Fruit fly (Drosophila melanogaster) whole organism, adult: ENCODE data around the gene CG44008.
A peak's percentile ranks its signal among the peaks of the same experiment; 100 is the strongest.

Experiments
- CG11617 ChIP-seq: fragments of 200-800 bp; sonication (Bioruptor generic); optimal IDR thresholded peaks from 2 replicates; lab custom pipeline; 2017; ENCODE audit warnings: mild to moderate bottlenecking, missing biosample characterization, missing genetic modification reagents, missing genetic modification characterization
- CG12768 ChIP-seq: fragments of 200-800 bp; sonication (Bioruptor generic); optimal IDR thresholded peaks from 2 replicates; lab custom pipeline; 2017; ENCODE audit warnings: missing biosample characterization, missing genetic modification characterization, mild to moderate bottlenecking, moderate library complexity, missing genetic modification reagents
- CG14711 ChIP-seq: fragments of 200-800 bp; sonication (Bioruptor generic); optimal IDR thresholded peaks from 2 replicates; lab custom pipeline; 2018; ENCODE audit warnings: missing biosample characterization, mild to moderate bottlenecking, missing genetic modification characterization, moderate library complexity
- CG1620 ChIP-seq: fragments of 200-800 bp; sonication (Bioruptor generic); optimal IDR thresholded peaks from 2 replicates; lab custom pipeline; 2016; ENCODE audit warnings: missing biosample characterization, missing genetic modification characterization
- CG33017 ChIP-seq: fragments of 200-800 bp; sonication (Bioruptor generic); optimal IDR thresholded peaks from 2 replicates; lab custom pipeline; 2018; ENCODE audit warnings: missing biosample characterization, mild to moderate bottlenecking, missing genetic modification characterization, moderate library complexity
- CG5204 ChIP-seq: fragments of 200-800 bp; sonication (Bioruptor generic); optimal IDR thresholded peaks from 2 replicates; lab custom pipeline; 2016; ENCODE audit warnings: missing biosample characterization, missing genetic modification characterization
- CG7045 ChIP-seq: fragments of 200-800 bp; sonication (Bioruptor generic); optimal IDR thresholded peaks from 2 replicates; lab custom pipeline; 2017; ENCODE audit warnings: missing biosample characterization, mild to moderate bottlenecking, missing genetic modification characterization
- CG7101 ChIP-seq: fragments of 200-800 bp; sonication (Bioruptor generic); optimal IDR thresholded peaks from 2 replicates; lab custom pipeline; 2018; ENCODE audit warnings: missing biosample characterization, mild to moderate bottlenecking, missing genetic modification characterization, moderate library complexity
- Clk ChIP-seq: fragments of 200-800 bp; sonication (Bioruptor generic); optimal IDR thresholded peaks from 2 replicates; lab custom pipeline; 2017; ENCODE audit warnings: missing biosample characterization, missing genetic modification characterization
- Crg-1 ChIP-seq: fragments of 200-800 bp; sonication (Bioruptor generic); optimal IDR thresholded peaks from 2 replicates; lab custom pipeline; 2016; ENCODE audit warnings: missing biosample characterization, missing genetic modification characterization
- Hr96 ChIP-seq: fragments of 200-800 bp; sonication (Bioruptor generic); optimal IDR thresholded peaks from 2 replicates; lab custom pipeline; 2016; ENCODE audit warnings: missing biosample characterization, missing genetic modification characterization
- Mnt ChIP-seq: fragments of 200-800 bp; sonication (Bioruptor generic); optimal IDR thresholded peaks from 2 replicates; lab custom pipeline; 2016; ENCODE audit warnings: missing biosample characterization, mild to moderate bottlenecking, missing genetic modification characterization
- bab1 ChIP-seq: fragments of 200-800 bp; sonication (Bioruptor generic); optimal IDR thresholded peaks from 3 replicates; lab custom pipeline; 2019; ENCODE audit warnings: missing biosample characterization, mild to moderate bottlenecking, missing genetic modification characterization, moderate library complexity
- cic ChIP-seq: fragments of 200-800 bp; sonication (Bioruptor generic); optimal IDR thresholded peaks from 2 replicates; lab custom pipeline; 2017; ENCODE audit warnings: missing biosample characterization, mild to moderate bottlenecking, missing genetic modification characterization, moderate library complexity
- cnc ChIP-seq, 2 experiments: fragments of >200 bp; optimal IDR thresholded peaks; 2 replicates each; lab custom pipeline; 2017
- kay ChIP-seq: fragments of 200-800 bp; sonication (Bioruptor generic); peaks from one replicate; lab custom pipeline; 2016; ENCODE audit warnings: missing biosample characterization, missing genetic modification characterization, borderline replicate concordance
- ovo ChIP-seq: fragments of 200-800 bp; sonication (Bioruptor generic); optimal IDR thresholded peaks from 2 replicates; lab custom pipeline; 2016; ENCODE audit warnings: missing biosample characterization, missing genetic modification characterization
- pad ChIP-seq: fragments of 200-800 bp; sonication (Bioruptor generic); optimal IDR thresholded peaks from 3 replicates; lab custom pipeline; 2017; ENCODE audit warnings: missing biosample characterization, missing genetic modification characterization, mild to moderate bottlenecking, moderate library complexity, missing genetic modification reagents
- tj ChIP-seq: fragments of 200-800 bp; sonication (Bioruptor generic); optimal IDR thresholded peaks from 3 replicates; lab custom pipeline; 2017; ENCODE audit warnings: missing biosample characterization, mild to moderate bottlenecking, missing genetic modification characterization, moderate library complexity
- toe ChIP-seq: fragments of 200-800 bp; sonication (Bioruptor generic); optimal IDR thresholded peaks from 2 replicates; lab custom pipeline; 2016; ENCODE audit warnings: missing biosample characterization, missing genetic modification characterization

The CG44008 gene

DNA sequence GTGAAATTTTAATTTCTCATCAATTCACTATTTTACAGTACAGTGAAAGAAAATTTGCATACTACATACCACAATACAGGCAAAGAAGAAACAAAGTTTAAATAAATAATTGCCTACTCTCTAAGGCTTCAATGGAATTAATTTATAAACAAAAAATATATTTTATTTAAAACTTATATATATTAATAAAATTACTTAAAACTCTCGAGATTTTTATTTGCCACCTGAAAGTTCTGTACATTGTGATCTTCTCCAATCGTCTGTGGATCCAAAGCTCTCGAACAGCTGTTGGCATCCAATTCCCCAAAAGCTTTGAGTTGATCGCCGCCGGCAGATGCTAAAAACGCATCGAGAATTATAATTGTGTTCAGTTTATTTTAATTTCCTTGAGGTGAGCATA is 7.4 kb upstream of the CG44008 start, which contains the start of gene Mal-B2:
Gene Mal-B2, plus strand, starts transcription at position 301 of the 400 bp plus-strand sequence.
- TF ChIP-seq cic (GFP tag; lab: Kevin White, UChicago): no peak
- no peak for TF ChIP-seq cnc (optimal IDR thresholded peaks at IDR 0.05; lab: Kevin White, UChicago)
- TF ChIP-seq Mnt (GFP tag; lab: Kevin White, UChicago): no peak
- TF ChIP-seq bab1: no peak
- no peak for TF ChIP-seq Clk (GFP tag; lab: Kevin White, UChicago)
- TF ChIP-seq Crg-1 (GFP tag; lab: Kevin White, UChicago): no peak
- no peak for TF ChIP-seq CG1620 (GFP tag; lab: Kevin White, UChicago)
- TF ChIP-seq pad (GFP tag; lab: Kevin White, UChicago): no peak
- TF ChIP-seq CG12768: no peak
- TF ChIP-seq CG5204 (GFP tag; lab: Kevin White, UChicago): no peak
- peak; percentile 23 for TF ChIP-seq CG33017
- TF ChIP-seq CG7045 (GFP tag; lab: Kevin White, UChicago): no peak
- TF ChIP-seq CG11617 (GFP tag; lab: Kevin White, UChicago): no peak
- no peak for TF ChIP-seq tj (GFP tag; lab: Kevin White, UChicago)
- TF ChIP-seq Hr96 (GFP tag; lab: Kevin White, UChicago): no peak
- TF ChIP-seq kay (GFP tag; lab: Kevin White, UChicago): no peak
- TF ChIP-seq CG14711 (tag; lab: Kevin White, UChicago): peak; percentile 56
- peak; percentile 25 for TF ChIP-seq CG7101 (tag; lab: Kevin White, UChicago)
- no peak for TF ChIP-seq ovo (GFP tag; lab: Kevin White, UChicago)
- no peak for TF ChIP-seq toe

DNA sequence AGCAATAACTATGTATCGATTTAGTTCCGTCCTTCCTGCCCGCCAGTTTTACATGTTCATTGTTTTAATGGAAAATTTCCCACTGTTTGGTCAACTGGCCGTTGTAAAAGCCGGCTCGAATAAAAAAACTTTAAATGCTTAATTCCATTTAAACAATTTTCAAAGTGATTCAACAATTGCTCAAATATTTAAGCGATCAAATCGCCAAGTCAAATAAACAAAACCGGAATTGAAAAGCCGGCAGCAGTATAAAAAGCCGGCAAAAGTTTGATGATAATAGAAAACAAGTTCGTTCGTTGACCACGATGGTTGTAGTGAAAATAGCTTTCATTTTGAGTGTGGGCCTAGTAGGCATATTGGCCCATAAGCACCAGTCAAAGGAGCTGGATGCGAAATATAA is 4.7 kb upstream of the CG44008 start, which contains the start of gene Mal-B1:
Gene Mal-B1, plus strand, starts transcription at position 301 of the 400 bp plus-strand sequence.
- no peak for TF ChIP-seq cnc (optimal IDR thresholded peaks at IDR 0.05; lab: Kevin White, UChicago)

DNA sequence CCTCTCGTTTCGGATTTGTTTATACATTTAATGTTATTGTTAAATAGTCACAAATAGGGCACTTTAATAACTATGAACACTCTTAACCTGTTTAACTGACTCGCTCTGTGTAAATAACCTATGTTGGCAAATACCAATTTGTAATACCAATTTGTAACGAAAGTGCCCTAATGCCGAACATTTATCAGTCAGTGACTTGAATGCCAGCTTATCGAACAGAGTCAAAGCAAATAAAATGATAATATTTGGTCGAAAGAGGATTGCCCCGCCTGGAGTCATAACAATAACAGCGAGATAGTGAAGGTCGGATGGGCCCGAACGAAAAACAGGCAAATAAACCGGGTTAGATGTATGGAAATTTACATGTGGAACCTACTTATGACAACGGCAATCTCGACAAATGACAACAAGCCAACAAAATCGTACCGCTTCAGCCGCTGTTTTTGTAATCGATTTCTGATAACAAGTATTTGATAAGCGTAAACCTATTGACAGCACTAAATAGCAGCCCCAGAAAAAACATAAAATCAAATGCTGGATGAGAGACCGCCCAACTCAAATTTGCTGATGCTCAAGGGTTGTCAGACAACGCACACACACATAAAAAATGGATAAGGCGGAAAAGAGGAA is 3.0 kb upstream of the CG44008 start:
- TF ChIP-seq ovo (GFP tag; lab: Kevin White, UChicago) (no peak), Mnt (GFP tag; lab: Kevin White, UChicago) (no peak), CG1620 (GFP tag; lab: Kevin White, UChicago) (no peak), cic (GFP tag; lab: Kevin White, UChicago) (peak; percentile 53), pad (GFP tag; lab: Kevin White, UChicago) (no peak), CG5204 (GFP tag; lab: Kevin White, UChicago) (no peak), CG12768 (no peak), CG7101 (tag; lab: Kevin White, UChicago) (peak; percentile 8), tj (GFP tag; lab: Kevin White, UChicago) (peak; percentile 7), CG11617 (GFP tag; lab: Kevin White, UChicago) (no peak), toe (no peak), cnc (optimal IDR thresholded peaks at IDR 0.05; lab: Kevin White, UChicago) (no peak), Clk (GFP tag; lab: Kevin White, UChicago) (peak; percentile 22), kay (GFP tag; lab: Kevin White, UChicago) (peak; percentile 92), CG7045 (GFP tag; lab: Kevin White, UChicago) (peak; percentile 24), Crg-1 (GFP tag; lab: Kevin White, UChicago) (no peak), CG33017 (no peak), Hr96 (GFP tag; lab: Kevin White, UChicago) (no peak), CG14711 (tag; lab: Kevin White, UChicago) (no peak), bab1 (no peak)

DNA sequence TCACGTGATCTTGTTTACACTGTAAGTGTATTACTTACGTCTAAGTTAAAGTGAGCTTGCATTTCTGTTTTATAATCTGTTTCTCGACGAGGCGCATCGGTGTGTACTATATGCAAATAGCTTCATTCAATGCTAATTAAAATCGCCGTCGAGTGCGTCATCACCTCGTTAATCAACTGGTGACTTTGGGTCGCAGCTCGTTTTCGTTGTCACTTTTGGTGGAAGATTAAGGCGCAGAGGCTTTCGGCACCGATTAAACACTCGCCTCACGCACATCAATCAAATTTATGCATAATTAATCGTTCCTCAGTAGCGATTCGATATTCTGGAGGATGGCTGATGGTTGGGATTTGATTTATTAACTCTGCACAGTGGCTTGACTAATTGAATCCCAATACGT is 2.0 kb upstream of the CG44008 start:
- TF ChIP-seq toe: no peak
- TF ChIP-seq pad (GFP tag; lab: Kevin White, UChicago): no peak
- no peak for TF ChIP-seq CG7045 (GFP tag; lab: Kevin White, UChicago)
- TF ChIP-seq CG33017: peak; percentile 10
- peak; percentile 95 for TF ChIP-seq kay (GFP tag; lab: Kevin White, UChicago)
- no peak for TF ChIP-seq Clk (GFP tag; lab: Kevin White, UChicago)
- TF ChIP-seq Mnt (GFP tag; lab: Kevin White, UChicago): no peak
- peak; percentile 4 for TF ChIP-seq CG12768
- TF ChIP-seq CG11617 (GFP tag; lab: Kevin White, UChicago): no peak
- no peak for TF ChIP-seq ovo (GFP tag; lab: Kevin White, UChicago)
- no peak for TF ChIP-seq CG5204 (GFP tag; lab: Kevin White, UChicago)
- TF ChIP-seq bab1: no peak
- peak; percentile 90 for TF ChIP-seq cic (GFP tag; lab: Kevin White, UChicago)

DNA sequence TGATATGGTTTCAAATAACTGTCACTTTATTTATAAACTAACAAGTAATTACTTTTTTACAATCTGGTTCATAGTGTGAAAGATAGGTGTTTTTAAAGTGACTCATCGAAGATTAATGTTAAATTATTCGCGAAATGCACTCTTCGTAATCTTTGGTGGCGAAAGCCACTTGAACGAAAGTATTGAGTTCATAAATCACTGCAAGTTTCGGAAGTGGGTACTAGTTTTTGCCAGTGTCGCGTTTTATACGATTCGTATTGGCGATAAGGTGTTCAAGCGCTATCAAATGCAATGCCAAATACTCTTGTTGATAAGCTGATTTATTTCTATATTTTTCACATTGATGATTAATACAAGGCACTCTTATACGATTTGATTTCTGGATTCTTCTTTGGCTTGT is 707 bp downstream of the CG44008 start:
- TF ChIP-seq CG5204 (GFP tag; lab: Kevin White, UChicago) (peak; percentile 32), tj (GFP tag; lab: Kevin White, UChicago) (no peak), bab1 (no peak), kay (GFP tag; lab: Kevin White, UChicago) (peak; percentile 95), toe (no peak), CG11617 (GFP tag; lab: Kevin White, UChicago) (no peak), Clk (GFP tag; lab: Kevin White, UChicago) (no peak), pad (GFP tag; lab: Kevin White, UChicago) (no peak), Mnt (GFP tag; lab: Kevin White, UChicago) (no peak), CG14711 (tag; lab: Kevin White, UChicago) (no peak), ovo (GFP tag; lab: Kevin White, UChicago) (no peak), cnc (optimal IDR thresholded peaks at IDR 0.05; lab: Kevin White, UChicago) (no peak), Crg-1 (GFP tag; lab: Kevin White, UChicago) (no peak), Hr96 (GFP tag; lab: Kevin White, UChicago) (peak; percentile 4), cic (GFP tag; lab: Kevin White, UChicago) (no peak), CG12768 (peak; percentile 32), CG7101 (tag; lab: Kevin White, UChicago) (no peak), CG1620 (GFP tag; lab: Kevin White, UChicago) (no peak), CG33017 (peak; percentile 45), CG7045 (GFP tag; lab: Kevin White, UChicago) (peak; percentile 6)
